Fruit fly (Drosophila melanogaster) S2 (cell line): ENCODE results near the gene CG34408.

ENCODE experiments used
- CG8478 ChIP-seq: fragments of >200 bp; optimal IDR thresholded peaks from 2 replicates; lab custom pipeline; 2018
- CTCF ChIP-seq, 2 experiments: fragments of >200 bp; optimal IDR thresholded peaks; 2 replicates each; lab custom pipeline; 2018

DNA sequence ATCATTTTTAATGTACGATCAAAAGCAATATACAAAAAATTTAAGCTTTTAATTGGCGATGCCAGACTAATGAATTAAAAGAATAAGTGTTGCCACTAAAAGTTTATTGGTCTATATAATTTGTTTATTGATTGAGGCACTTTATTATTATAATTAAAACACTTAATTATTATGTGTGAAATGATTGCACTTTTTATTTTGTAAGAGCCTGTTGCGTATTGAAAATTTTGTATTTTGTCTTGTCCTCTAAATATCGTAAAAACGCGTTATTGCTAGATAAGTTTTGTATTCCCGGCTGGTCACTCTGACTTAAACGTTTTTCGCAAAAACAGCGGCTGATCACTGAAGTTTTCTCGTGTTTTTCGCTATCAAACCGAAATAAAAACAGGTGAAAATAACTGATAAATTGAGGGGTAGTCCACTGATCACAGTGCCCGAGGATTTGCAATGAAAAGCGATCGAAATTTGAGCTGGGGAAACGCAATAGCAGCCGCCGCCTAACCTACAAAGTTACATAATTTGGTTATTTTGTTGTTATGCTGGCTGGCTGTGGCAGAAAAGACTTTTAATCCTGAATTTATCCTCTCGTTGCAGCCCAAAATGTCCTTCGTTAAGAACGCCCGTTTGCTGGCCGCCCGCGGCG, 7.1 kb upstream of the CG34408 start, which contains the start of gene ATPsyndelta:
- TF ChIP-seq CG8478 (lab: Kevin White, UChicago) (no peak), CTCF (optimal IDR thresholded peaks at IDR 0.05; lab: Kevin White, UChicago) (no peak)
